Worm (Caenorhabditis elegans): ENCODE results near the gene T14G12.12.

DNA sequence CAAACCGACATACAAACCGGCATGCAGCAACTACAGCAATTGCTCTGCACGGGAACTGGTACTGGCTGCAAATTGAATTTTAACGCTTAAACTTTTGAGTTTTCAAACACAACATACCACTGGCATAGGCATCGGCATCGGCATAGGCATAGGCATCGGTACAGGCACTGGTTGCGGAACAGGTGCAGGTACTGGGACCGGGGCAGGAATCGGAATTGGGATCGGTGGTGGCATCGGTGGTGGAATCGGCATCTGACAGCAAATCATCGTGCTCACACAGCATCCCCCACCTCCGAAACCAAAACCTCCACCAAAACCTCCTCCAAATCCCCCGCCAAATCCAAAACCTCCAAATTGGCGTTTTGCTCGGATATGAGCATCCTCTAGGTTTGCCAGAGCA is 35.9 kb upstream of the T14G12.12 start:
- TF ChIP-seq C34F6.9 (tag; optimal IDR thresholded peaks at IDR 0.05) (no peak), ztf-11 (tag; optimal IDR thresholded peaks at IDR 0.05) (no peak), R02D3.7 (tag; optimal IDR thresholded peaks at IDR 0.05) (no peak), snpc-4 (tag; optimal IDR thresholded peaks at IDR 0.05) (no peak), ceh-82 (tag; optimal IDR thresholded peaks at IDR 0.05) (no peak)

All from whole organism, L2 larva.